Fruit fly (Drosophila melanogaster): ENCODE data around the gene tHMG1.

The tHMG1 gene

dm6 chr3R:22528264-22529158, 36.9 kb downstream of the tHMG1 start, which contains the start of gene CG5346:
Gene CG5346 (minus strand): TSS chr3R:22528663.
- no peak for TF ChIP-seq OdsH (GFP tag; optimal IDR thresholded peaks at IDR 0.05)
- no peak for TF ChIP-seq Hr78 (GFP tag; optimal IDR thresholded peaks at IDR 0.05)
- TF ChIP-seq ey (GFP tag; optimal IDR thresholded peaks at IDR 0.05), result no peak
- peak; percentile 22 for TF ChIP-seq jim (GFP tag; optimal IDR thresholded peaks at IDR 0.05)
- no peak for TF ChIP-seq dl (GFP tag; optimal IDR thresholded peaks at IDR 0.05; ENCODE audit: insufficient read depth in 1 of 2, partially characterized antibody in 2 of 2)
- TF ChIP-seq CrebA (GFP tag; optimal IDR thresholded peaks at IDR 0.05; ENCODE audit: borderline replicate concordance), result no peak
- peak; percentile 36 for TF ChIP-seq tai (GFP tag; optimal IDR thresholded peaks at IDR 0.05)
- TF ChIP-seq Dif (GFP tag; optimal IDR thresholded peaks at IDR 0.05; ENCODE audit: partially characterized antibody), result no peak
- TF ChIP-seq dsf (GFP tag; optimal IDR thresholded peaks at IDR 0.05; ENCODE audit: borderline replicate concordance), result no peak
- peak; percentile 99 for TF ChIP-seq fru (GFP tag; optimal IDR thresholded peaks at IDR 0.05)
- no peak for TF ChIP-seq Hnf4 (GFP tag; optimal IDR thresholded peaks at IDR 0.05)

- TF ChIP-seq dl (GFP tag; optimal IDR thresholded peaks at IDR 0.05; ENCODE audit: insufficient read depth in 1 of 2, partially characterized antibody in 2 of 2), result no peak
- TF ChIP-seq CG9705 (GFP tag; optimal IDR thresholded peaks at IDR 0.05), result no peak
- TF ChIP-seq Myc (optimal IDR thresholded peaks at IDR 0.05), result no peak
- no peak for TF ChIP-seq Hr78 (GFP tag; optimal IDR thresholded peaks at IDR 0.05)
- TF ChIP-seq br (GFP tag; optimal IDR thresholded peaks at IDR 0.05), result peak; percentile 46
- TF ChIP-seq HLH106 (tag; optimal IDR thresholded peaks at IDR 0.05), result no peak
- no peak for TF ChIP-seq sv (GFP tag; optimal IDR thresholded peaks at IDR 0.05)
- TF ChIP-seq CrebA (GFP tag; optimal IDR thresholded peaks at IDR 0.05; ENCODE audit: borderline replicate concordance), result no peak
- peak; percentile 67 for TF ChIP-seq OdsH (GFP tag; optimal IDR thresholded peaks at IDR 0.05)
- TF ChIP-seq Rel (GFP tag; optimal IDR thresholded peaks at IDR 0.05), result no peak
- peak; percentile 19 for TF ChIP-seq Rel (tag; optimal IDR thresholded peaks at IDR 0.05)
- TF ChIP-seq Hnf4 (GFP tag; optimal IDR thresholded peaks at IDR 0.05), result peak; percentile 58
- peak; percentile 46 for TF ChIP-seq Jra (GFP tag; optimal IDR thresholded peaks at IDR 0.05)
- peak; percentile 48 for TF ChIP-seq N (GFP tag; optimal IDR thresholded peaks at IDR 0.05)
- no peak for TF ChIP-seq jim (GFP tag; optimal IDR thresholded peaks at IDR 0.05)
- peak in 1 of 2 experiments; percentile 29 for TF ChIP-seq foxo (GFP tag; optimal IDR thresholded peaks at IDR 0.05)
- no peak for TF ChIP-seq tai (GFP tag; optimal IDR thresholded peaks at IDR 0.05)
- no peak for TF ChIP-seq sage (GFP tag; optimal IDR thresholded peaks at IDR 0.05)
- TF ChIP-seq fru (GFP tag; optimal IDR thresholded peaks at IDR 0.05), result peak; percentile 35
- peak; percentile 2 for TF ChIP-seq dsf (GFP tag; optimal IDR thresholded peaks at IDR 0.05; ENCODE audit: borderline replicate concordance)
- peak; percentile 47 for TF ChIP-seq Sp1 (GFP tag; optimal IDR thresholded peaks at IDR 0.05)
- peak; percentile 41 for TF ChIP-seq brk (GFP tag; optimal IDR thresholded peaks at IDR 0.05)
- TF ChIP-seq rgr (GFP tag; optimal IDR thresholded peaks at IDR 0.05), result peak; percentile 36
- no peak for TF ChIP-seq Dif (GFP tag; optimal IDR thresholded peaks at IDR 0.05; ENCODE audit: partially characterized antibody)
- no peak for TF ChIP-seq ey (GFP tag; optimal IDR thresholded peaks at IDR 0.05)
- TF ChIP-seq h (GFP tag; optimal IDR thresholded peaks at IDR 0.05), result peak; percentile 51
- TF ChIP-seq pan (optimal IDR thresholded peaks at IDR 0.05), result no peak
- no peak for TF ChIP-seq Mio (GFP tag; optimal IDR thresholded peaks at IDR 0.05)
- TF ChIP-seq Hr83 (GFP tag; optimal IDR thresholded peaks at IDR 0.05; ENCODE audit: poor library complexity, severe bottlenecking), result peak; percentile 89
- peak; percentile 1 for TF ChIP-seq Vsx2 (GFP tag; optimal IDR thresholded peaks at IDR 0.05; ENCODE audit: partially characterized antibody)
- no peak for TF ChIP-seq lola (GFP tag; optimal IDR thresholded peaks at IDR 0.05)
- no peak for TF ChIP-seq dmrt93B (GFP tag; optimal IDR thresholded peaks at IDR 0.05)
- TF ChIP-seq woc (GFP tag; optimal IDR thresholded peaks at IDR 0.05), result no peak
- TF ChIP-seq Dfd (GFP tag; optimal IDR thresholded peaks at IDR 0.05), result no peak
These were observed 38.7 kb downstream of the tHMG1 start, which contains the start of gene CG33099 for dm6 chr3R:22530305-22530704. Gene CG33099 (minus strand): TSS chr3R:22530572.

dm6 chr3R:22531801-22532200, 40.2 kb downstream of the tHMG1 start, which contains the start of gene CG33093:
Gene CG33093 (minus strand): TSS chr3R:22531922.
- peak; percentile 22 for TF ChIP-seq Myc (optimal IDR thresholded peaks at IDR 0.05)
- TF ChIP-seq br (GFP tag; optimal IDR thresholded peaks at IDR 0.05), result no peak
